Fruit fly (Drosophila melanogaster) whole organism, embryonic: ENCODE data around the gene CG43248.

Experiments
- Asciz ChIP-seq: fragments of 200-800 bp; sonication (Bioruptor generic); optimal IDR thresholded peaks from 2 replicates; lab custom pipeline; 2017; ENCODE audit warnings: missing biosample characterization, mild to moderate bottlenecking, missing genetic modification characterization, missing genetic modification reagents
- C15 ChIP-seq: fragments of 200-800 bp; sonication (Bioruptor generic); IDR thresholded peaks from 3 replicates; pipeline ENCODE4 v1.3.6; 2022; ENCODE audit warnings: missing biosample characterization, missing genetic modification characterization
- CG10979 ChIP-seq: fragments of 200-800 bp; sonication (Bioruptor generic); optimal IDR thresholded peaks from 2 replicates; lab custom pipeline; 2018; ENCODE audit warnings: missing biosample characterization, mild to moderate bottlenecking, missing genetic modification characterization, moderate library complexity
- CG11504 ChIP-seq: fragments of 200-800 bp; sonication (Bioruptor generic); optimal IDR thresholded peaks from 3 replicates; lab custom pipeline; 2019; ENCODE audit warnings: missing biosample characterization, mild to moderate bottlenecking, missing genetic modification characterization, moderate library complexity
- CG12391 ChIP-seq: fragments of 200-800 bp; sonication (Bioruptor generic); optimal IDR thresholded peaks from 3 replicates; lab custom pipeline; 2018; ENCODE audit warnings: missing biosample characterization, mild to moderate bottlenecking, missing genetic modification characterization, moderate library complexity
- CG14710 ChIP-seq: fragments of 200-800 bp; sonication (Bioruptor generic); optimal IDR thresholded peaks from 3 replicates; lab custom pipeline; 2019; ENCODE audit warnings: missing biosample characterization, mild to moderate bottlenecking, missing genetic modification characterization, moderate library complexity
- CG15601 ChIP-seq: fragments of 200-800 bp; sonication (Bioruptor generic); optimal IDR thresholded peaks from 3 replicates; lab custom pipeline; 2019; ENCODE audit warnings: missing biosample characterization, mild to moderate bottlenecking, missing genetic modification characterization, moderate library complexity
- CG1603 ChIP-seq: fragments of 200-800 bp; sonication (Bioruptor generic); optimal IDR thresholded peaks from 2 replicates; lab custom pipeline; 2019; ENCODE audit warnings: missing biosample characterization, mild to moderate bottlenecking, missing genetic modification characterization, moderate library complexity
- CG17361 ChIP-seq: fragments of 200-800 bp; sonication (Bioruptor generic); IDR thresholded peaks from 3 replicates; pipeline ENCODE4 v1.3.6; 2022; ENCODE audit warnings: missing biosample characterization, missing genetic modification characterization
- CG18262 ChIP-seq: fragments of 200-800 bp; optimal IDR thresholded peaks from 3 replicates; lab custom pipeline; 2019; ENCODE audit warnings: missing biosample characterization, mild to moderate bottlenecking, missing genetic modification characterization, moderate library complexity
- CG31441 ChIP-seq: fragments of 200-800 bp; sonication (Bioruptor generic); IDR thresholded peaks from 2 replicates; pipeline ENCODE4 v1.3.6; 2022; ENCODE audit warnings: missing biosample characterization, missing genetic modification characterization
- CG32767 ChIP-seq: fragments of 200-800 bp; sonication (Bioruptor generic); IDR thresholded peaks from 2 replicates; pipeline ENCODE4 v1.3.6; 2022; ENCODE audit warnings: missing biosample characterization, missing genetic modification characterization
- CG4424 ChIP-seq: fragments of 200-800 bp; sonication (Bioruptor generic); optimal IDR thresholded peaks from 3 replicates; lab custom pipeline; 2016; ENCODE audit warnings: missing biosample characterization, missing genetic modification characterization
- CG4707 ChIP-seq: fragments of 200-800 bp; sonication (Bioruptor generic); optimal IDR thresholded peaks from 2 replicates; lab custom pipeline; 2018; ENCODE audit warnings: missing biosample characterization, mild to moderate bottlenecking, missing genetic modification characterization, moderate library complexity
- CG9215 ChIP-seq: fragments of 200-800 bp; sonication (Bioruptor generic); IDR thresholded peaks from 2 replicates; pipeline ENCODE4 v1.3.6; 2022; ENCODE audit warnings: missing biosample characterization, missing genetic modification characterization
- D ChIP-seq, 2 experiments: fragments of 200-800 bp in 1 of 2; fragments of >200 bp in 1 of 2; sonication (Bioruptor generic) in 1 of 2; optimal IDR thresholded peaks; 2 replicates in 1 of 2; 3 replicates in 1 of 2; lab custom pipeline; 2017; ENCODE audit warnings: mild to moderate bottlenecking in 1 of 2, missing biosample characterization in 1 of 2, missing genetic modification characterization in 1 of 2, missing genetic modification reagents in 1 of 2
- ERR ChIP-seq: fragments of 200-800 bp; sonication (Bioruptor generic); optimal IDR thresholded peaks from 2 replicates; lab custom pipeline; 2016; ENCODE audit warnings: missing biosample characterization, missing genetic modification characterization
- Ets65A ChIP-seq: fragments of 200-800 bp; sonication (Bioruptor generic); peaks from one replicate; lab custom pipeline; 2016; ENCODE audit warnings: missing biosample characterization, missing genetic modification characterization
- Gug ChIP-seq: fragments of 200-800 bp; sonication (Bioruptor generic); IDR thresholded peaks from 4 replicates; pipeline ENCODE4 v1.3.6; 2022; ENCODE audit warnings: missing biosample characterization, missing genetic modification characterization
- HLHmδ ChIP-seq: fragments of 200-800 bp; sonication (Bioruptor generic); optimal IDR thresholded peaks from 2 replicates; lab custom pipeline; 2018; ENCODE audit warnings: missing biosample characterization, mild to moderate bottlenecking, missing genetic modification characterization, moderate library complexity
- Meics ChIP-seq: fragments of 200-800 bp; sonication (Bioruptor generic); optimal IDR thresholded peaks from 2 replicates; lab custom pipeline; 2017; ENCODE audit warnings: missing biosample characterization, mild to moderate bottlenecking, missing genetic modification characterization
- Opbp ChIP-seq: fragments of 200-800 bp; sonication (Bioruptor generic); IDR thresholded peaks from 3 replicates; pipeline ENCODE4 v1.3.6; 2022; ENCODE audit warnings: missing biosample characterization, missing genetic modification characterization; ENCODE audit not compliant: partially characterized antibody
- Poxn ChIP-seq: fragments of 200-800 bp; sonication (Bioruptor generic); IDR thresholded peaks from 2 replicates; pipeline ENCODE4 v1.3.6; 2022; ENCODE audit warnings: missing biosample characterization, missing genetic modification characterization
- Sox102F ChIP-seq: fragments of 200-800 bp; sonication (Bioruptor generic); optimal IDR thresholded peaks from 2 replicates; lab custom pipeline; 2018; ENCODE audit warnings: missing biosample characterization, mild to moderate bottlenecking, missing genetic modification characterization, moderate library complexity
- Stat92E ChIP-seq, 3 experiments: fragments of >200 bp in 2 of 3; fragments of 200-800 bp in 1 of 3; sonication (Bioruptor generic) in 1 of 3; optimal IDR thresholded peaks; 2 replicates each; lab custom pipeline; 2017 to 2019; ENCODE audit warnings: missing biosample characterization in 3 of 3, missing genetic modification characterization in 3 of 3, mild to moderate bottlenecking in 1 of 3, moderate library complexity in 1 of 3
- Xrp1 ChIP-seq: fragments of 200-800 bp; sonication (Bioruptor generic); IDR thresholded peaks from 2 replicates; pipeline ENCODE4 v1.3.6; 2022; ENCODE audit warnings: missing biosample characterization, missing genetic modification characterization
- ase ChIP-seq: fragments of 200-800 bp; sonication (Bioruptor generic); IDR thresholded peaks from 3 replicates; pipeline ENCODE4 v1.3.6; 2022; ENCODE audit warnings: missing biosample characterization, missing genetic modification characterization
- cg ChIP-seq: fragments of 200-800 bp; sonication (Bioruptor generic); optimal IDR thresholded peaks from 3 replicates; lab custom pipeline; 2019; ENCODE audit warnings: missing biosample characterization, mild to moderate bottlenecking, missing genetic modification characterization, moderate library complexity
- ci ChIP-seq: fragments of 200-800 bp; sonication (Bioruptor generic); IDR thresholded peaks from 3 replicates; pipeline ENCODE4 v1.3.6; 2022; ENCODE audit warnings: missing biosample characterization, missing genetic modification characterization
- dmrt99B ChIP-seq: fragments of 200-800 bp; sonication (Bioruptor generic); optimal IDR thresholded peaks from 2 replicates; lab custom pipeline; 2018; ENCODE audit warnings: missing biosample characterization, mild to moderate bottlenecking, missing genetic modification characterization, moderate library complexity
- gce ChIP-seq: fragments of 200-800 bp; sonication (Bioruptor generic); IDR thresholded peaks from 3 replicates; pipeline ENCODE4 v1.3.6; 2022; ENCODE audit warnings: missing biosample characterization, missing genetic modification characterization
- gem ChIP-seq: fragments of 200-800 bp; sonication (Bioruptor generic); optimal IDR thresholded peaks from 2 replicates; lab custom pipeline; 2019; ENCODE audit warnings: missing biosample characterization, mild to moderate bottlenecking, missing genetic modification characterization, moderate library complexity
- kni ChIP-seq: fragments of 200-800 bp; sonication (Bioruptor generic); optimal IDR thresholded peaks from 3 replicates; lab custom pipeline; 2017; ENCODE audit warnings: mild to moderate bottlenecking, missing biosample characterization, missing genetic modification reagents, missing genetic modification characterization
- lab ChIP-seq: fragments of 200-800 bp; sonication (Bioruptor generic); optimal IDR thresholded peaks from 3 replicates; lab custom pipeline; 2017; ENCODE audit warnings: missing biosample characterization, missing genetic modification characterization, mild to moderate bottlenecking, moderate library complexity, missing genetic modification reagents
- lmd ChIP-seq: fragments of 200-800 bp; sonication (Bioruptor generic); IDR thresholded peaks from 2 replicates; pipeline ENCODE4 v1.3.6; 2022; ENCODE audit warnings: missing biosample characterization, missing genetic modification characterization
- mirr ChIP-seq: fragments of 200-800 bp; sonication (Bioruptor generic); optimal IDR thresholded peaks from 3 replicates; lab custom pipeline; 2018; ENCODE audit warnings: missing biosample characterization, mild to moderate bottlenecking, missing genetic modification characterization
- pan ChIP-seq, 4 experiments: fragments of >200 bp in 3 of 4; fragments of 200-800 bp in 1 of 4; sonication (Bioruptor generic) in 1 of 4; optimal IDR thresholded peaks in 3 of 4; IDR thresholded peaks in 1 of 4; 2 replicates each; pipeline versions ENCODE4 v1.3.6 to Lab custom; 2017 to 2022; ENCODE audit warnings: missing biosample characterization in 2 of 4, missing genetic modification characterization in 2 of 4, mixed read lengths in 1 of 4
- phol ChIP-seq: fragments of 200-800 bp; sonication (Bioruptor generic); optimal IDR thresholded peaks from 3 replicates; lab custom pipeline; 2018; ENCODE audit warnings: missing biosample characterization, mild to moderate bottlenecking, missing genetic modification characterization, moderate library complexity
- prd ChIP-seq, 3 experiments: fragments of >200 bp in 2 of 3; fragments of 200-800 bp in 1 of 3; sonication (Bioruptor generic) in 1 of 3; optimal IDR thresholded peaks in 2 of 3; IDR thresholded peaks in 1 of 3; 2 replicates in 2 of 3; 3 replicates in 1 of 3; pipeline versions ENCODE4 v1.3.6 to Lab custom; 2017 to 2022; ENCODE audit warnings: missing biosample characterization in 1 of 3, missing genetic modification characterization in 1 of 3
- pros ChIP-seq: fragments of 200-800 bp; sonication (Bioruptor generic); optimal IDR thresholded peaks from 3 replicates; lab custom pipeline; 2019; ENCODE audit warnings: missing biosample characterization, mild to moderate bottlenecking, missing genetic modification characterization, moderate library complexity
- ranshi ChIP-seq: fragments of 200-800 bp; sonication (Bioruptor generic); IDR thresholded peaks from 2 replicates; pipeline ENCODE4 v1.3.6; 2022; ENCODE audit warnings: missing biosample characterization, missing genetic modification characterization
- row ChIP-seq: fragments of 200-800 bp; sonication (Bioruptor generic); IDR thresholded peaks from 3 replicates; pipeline ENCODE4 v1.3.6; 2022; ENCODE audit warnings: missing biosample characterization, missing genetic modification characterization
- tap ChIP-seq: fragments of 200-800 bp; optimal IDR thresholded peaks from 3 replicates; lab custom pipeline; 2019; ENCODE audit warnings: missing biosample characterization, mild to moderate bottlenecking, missing genetic modification characterization, moderate library complexity
- vvl ChIP-seq: fragments of 200-800 bp; sonication (Bioruptor generic); IDR thresholded peaks from 2 replicates; pipeline ENCODE4 v1.3.6; 2022; ENCODE audit warnings: missing biosample characterization, missing genetic modification characterization

CG43248 gene

DNA sequence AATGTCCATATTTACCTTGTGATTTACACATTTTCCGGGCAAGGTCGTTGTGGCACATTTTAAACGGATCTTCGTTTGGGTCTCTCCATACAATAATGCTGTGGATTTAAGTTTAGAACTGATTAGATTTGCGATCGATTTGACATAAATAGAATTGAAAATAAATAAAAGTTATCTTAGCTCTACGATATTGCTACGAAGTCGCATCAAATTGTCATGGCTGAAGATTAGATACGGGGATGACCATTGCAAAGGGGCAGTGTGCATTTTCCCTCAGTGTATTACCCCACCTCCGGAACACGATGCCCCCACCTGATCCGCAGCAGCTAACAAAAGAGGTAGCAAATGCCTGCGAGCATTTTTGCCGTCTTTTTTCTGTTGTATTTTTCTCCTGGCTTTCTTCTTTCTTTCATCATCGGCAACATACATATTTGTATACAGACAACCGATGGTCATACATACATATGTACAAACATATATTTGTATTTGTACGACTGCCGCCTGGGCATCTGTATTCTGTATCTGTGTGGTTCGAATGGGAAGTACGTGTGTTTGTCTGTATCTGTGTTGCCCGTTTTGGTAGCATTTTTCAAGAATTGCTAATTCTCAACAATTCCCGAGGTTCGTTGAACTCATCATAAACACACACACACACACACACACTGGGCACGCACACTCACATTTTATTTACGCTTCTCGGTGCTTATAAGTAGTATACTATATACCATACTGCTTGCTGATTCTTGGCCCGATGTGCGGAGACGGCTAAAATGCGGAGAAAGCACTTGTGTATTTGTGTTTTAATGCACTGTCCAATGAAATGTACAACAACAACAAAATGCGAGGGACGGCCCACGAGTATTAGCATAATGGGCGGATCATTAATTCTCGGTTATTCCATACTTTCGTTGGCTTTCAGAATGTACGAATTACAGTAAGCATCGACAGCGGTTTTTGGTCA, 13.5 kb upstream of the CG43248 start:
- TF ChIP-seq CG4707 (GFP tag; lab: Kevin White, UChicago) (no peak), CG18262 (tag; lab: Kevin White, UChicago) (peak; percentile 41), CG4424 (GFP tag; lab: Kevin White, UChicago) (peak; percentile 15), gce (GFP tag; lab: Robert Waterston, UW) (no peak), mirr (no peak), gem (tag; lab: Kevin White, UChicago) (peak; percentile 4), CG9215 (GFP tag; lab: Robert Waterston, UW) (no peak), cg (GFP tag; lab: Kevin White, UChicago) (peak; percentile 88), Gug (GFP tag; lab: Robert Waterston, UW) (peak; percentile 16; the same call in 1 of the 4 replicates), tap (tag; lab: Kevin White, UChicago) (no peak), vvl (GFP tag; lab: Robert Waterston, UW) (peak; percentile 12; the same call in 1 of the 2 replicates), Ets65A (GFP tag; lab: Kevin White, UChicago) (peak; percentile 60), HLHmδ (GFP tag; lab: Kevin White, UChicago) (no peak), D (optimal IDR thresholded peaks at IDR 0.05; lab: Kevin White, UChicago) (no peak), D (GFP tag; optimal IDR thresholded peaks at IDR 0.05; lab: Kevin White, UChicago) (peak; percentile 33), CG14710 (tag; lab: Kevin White, UChicago) (peak; percentile 6), prd (optimal IDR thresholded peaks at IDR 0.05; lab: Kevin White, UChicago) (no peak), prd (GFP tag; IDR thresholded peaks at IDR 0.05; lab: Robert Waterston, UW) (peak; percentile 28; the same call in 1 of the 3 replicates), C15 (GFP tag; lab: Robert Waterston, UW) (no peak), Asciz (peak; percentile 26), ranshi (GFP tag; lab: Robert Waterston, UW) (0 out of 2 replicates have a peak, but pooled peaks have one; percentile 6), CG12391 (tag; lab: Kevin White, UChicago) (no peak), CG11504 (tag; lab: Kevin White, UChicago) (peak; percentile 21), row (GFP tag; lab: Robert Waterston, UW) (0 out of 3 replicates have a peak, but pooled peaks have one; percentile 10), dmrt99B (peak; percentile 20), CG17361 (peak; percentile 41; the same call in 2 of the 3 replicates), ERR (GFP tag; lab: Kevin White, UChicago) (no peak), pros (GFP tag; lab: Kevin White, UChicago) (peak; percentile 12), CG31441 (GFP tag; lab: Robert Waterston, UW) (0 out of 2 replicates have a peak, but pooled peaks have one; percentile 17), lmd (GFP tag; lab: Robert Waterston, UW) (0 out of 2 replicates have a peak, but pooled peaks have one; percentile 17), Opbp (0 out of 3 replicates have a peak, but pooled peaks have one; percentile 12), Poxn (no peak), CG15601 (tag; lab: Kevin White, UChicago) (peak; percentile 6), Xrp1 (peak; percentile 35), Meics (GFP tag; lab: Kevin White, UChicago) (no peak), lab (peak; percentile 12), Stat92E (GFP tag; optimal IDR thresholded peaks at IDR 0.05; lab: Kevin White, UChicago) (peak in 1 of 3 experiments; percentile 24), CG1603 (tag; lab: Kevin White, UChicago) (peak; percentile 31), kni (GFP tag; lab: Kevin White, UChicago) (peak; percentile 17), phol (peak; percentile 23), Sox102F (GFP tag; lab: Kevin White, UChicago) (peak; percentile 17), CG32767 (GFP tag; lab: Robert Waterston, UW) (no peak), CG10979 (tag; lab: Kevin White, UChicago) (peak; percentile 8), ci (GFP tag; lab: Robert Waterston, UW) (peak; percentile 46; the same call in 1 of the 3 replicates), ase (GFP tag; lab: Robert Waterston, UW) (0 out of 3 replicates have a peak, but pooled peaks have one; percentile 26), pan (optimal IDR thresholded peaks at IDR 0.05; lab: Kevin White, UChicago) (no peak), pan (GFP tag; optimal IDR thresholded peaks at IDR 0.05 in 1 of 2, IDR thresholded peaks at IDR 0.05 in 1 of 2) (peak in 1 of 2 experiments; percentile 19)
